Fruit fly (Drosophila melanogaster) whole organism, prepupa: ENCODE results near the gene hry.

ENCODE experiments used
- Blimp-1 ChIP-seq: fragments of 200-800 bp; sonication (Bioruptor generic); optimal IDR thresholded peaks from 3 replicates; lab custom pipeline; 2017; ENCODE audit warnings: missing biosample characterization, missing genetic modification characterization, mild to moderate bottlenecking, moderate library complexity, missing genetic modification reagents
- CG11294 ChIP-seq: fragments of 200-800 bp; sonication (Bioruptor generic); IDR thresholded peaks from 2 replicates; pipeline ENCODE4 v1.3.6; 2022; ENCODE audit warnings: missing biosample characterization, missing genetic modification characterization
- CG11762 ChIP-seq: fragments of 200-800 bp; sonication (Bioruptor generic); optimal IDR thresholded peaks from 3 replicates; lab custom pipeline; 2016; ENCODE audit warnings: missing biosample characterization, missing genetic modification characterization; ENCODE audit not compliant: insufficient read depth
- CG16779 ChIP-seq: fragments of 200-800 bp; sonication (Bioruptor generic); optimal IDR thresholded peaks from 3 replicates; lab custom pipeline; 2017; ENCODE audit warnings: missing biosample characterization, mild to moderate bottlenecking, missing genetic modification characterization
- CG3032 ChIP-seq: fragments of 200-800 bp; optimal IDR thresholded peaks from 2 replicates; lab custom pipeline; 2019; ENCODE audit warnings: missing biosample characterization, mild to moderate bottlenecking, missing genetic modification characterization, moderate library complexity
- CG31627 ChIP-seq: fragments of 200-800 bp; sonication (Bioruptor generic); optimal IDR thresholded peaks from 3 replicates; lab custom pipeline; 2016; ENCODE audit warnings: missing biosample characterization, missing genetic modification characterization
- CG32006 ChIP-seq: fragments of 200-800 bp; sonication (Bioruptor generic); optimal IDR thresholded peaks from 3 replicates; lab custom pipeline; 2017; ENCODE audit warnings: missing biosample characterization, mild to moderate bottlenecking, missing genetic modification characterization
- CG34406 ChIP-seq: fragments of 200-800 bp; sonication (Bioruptor generic); optimal IDR thresholded peaks from 3 replicates; lab custom pipeline; 2016; ENCODE audit warnings: missing biosample characterization, missing genetic modification characterization
- CG3919 ChIP-seq: fragments of 200-800 bp; sonication (Bioruptor generic); optimal IDR thresholded peaks from 3 replicates; lab custom pipeline; 2016; ENCODE audit warnings: missing biosample characterization, missing genetic modification characterization
- CG4318 ChIP-seq: fragments of 200-800 bp; sonication (Bioruptor generic); optimal IDR thresholded peaks from 3 replicates; lab custom pipeline; 2017; ENCODE audit warnings: missing biosample characterization, mild to moderate bottlenecking, missing genetic modification characterization
- CG6163 ChIP-seq: fragments of 200-800 bp; sonication (Bioruptor generic); IDR thresholded peaks from 3 replicates; pipeline ENCODE4 v1.3.6; 2022; ENCODE audit warnings: missing biosample characterization, missing genetic modification characterization
- CG6276 ChIP-seq: fragments of 200-800 bp; sonication (Bioruptor generic); optimal IDR thresholded peaks from 2 replicates; lab custom pipeline; 2017; ENCODE audit warnings: missing biosample characterization, mild to moderate bottlenecking, missing genetic modification characterization
- CG6792 ChIP-seq: fragments of 200-800 bp; sonication (Bioruptor generic); optimal IDR thresholded peaks from 3 replicates; lab custom pipeline; 2016; ENCODE audit warnings: missing biosample characterization, missing genetic modification characterization
- CG6808 ChIP-seq: fragments of 200-800 bp; sonication (Bioruptor generic); optimal IDR thresholded peaks from 3 replicates; lab custom pipeline; 2017; ENCODE audit warnings: missing biosample characterization, missing genetic modification characterization, mild to moderate bottlenecking, moderate library complexity, missing genetic modification reagents
- CG6854 ChIP-seq: fragments of 200-800 bp; sonication (Bioruptor generic); optimal IDR thresholded peaks from 2 replicates; lab custom pipeline; 2017; ENCODE audit warnings: missing biosample characterization, mild to moderate bottlenecking, missing genetic modification characterization
- CG7368 ChIP-seq: fragments of 200-800 bp; sonication (Bioruptor generic); optimal IDR thresholded peaks from 3 replicates; lab custom pipeline; 2016; ENCODE audit warnings: missing biosample characterization, missing genetic modification characterization
- CG8119 ChIP-seq: fragments of 200-800 bp; sonication (Bioruptor generic); IDR thresholded peaks from 3 replicates; pipeline ENCODE4 v1.3.6; 2022; ENCODE audit warnings: missing biosample characterization, missing genetic modification characterization
- CG8632 ChIP-seq: fragments of 200-800 bp; sonication (Bioruptor generic); optimal IDR thresholded peaks from 3 replicates; lab custom pipeline; 2016; ENCODE audit warnings: missing biosample characterization, missing genetic modification characterization
- Eip75B ChIP-seq: fragments of 200-800 bp; sonication (Bioruptor generic); optimal IDR thresholded peaks from 3 replicates; lab custom pipeline; 2016; ENCODE audit warnings: missing biosample characterization, missing genetic modification characterization
- Eip78C ChIP-seq: fragments of 200-800 bp; sonication (Bioruptor generic); peaks from one replicate; lab custom pipeline; 2016; ENCODE audit warnings: missing biosample characterization, missing genetic modification characterization
- Eip93F ChIP-seq: fragments of 200-800 bp; sonication (Bioruptor generic); optimal IDR thresholded peaks from 2 replicates; lab custom pipeline; 2016; ENCODE audit warnings: missing biosample characterization, mild to moderate bottlenecking, missing genetic modification characterization
- Ets21C ChIP-seq: fragments of 200-800 bp; sonication (Bioruptor generic); optimal IDR thresholded peaks from 3 replicates; lab custom pipeline; 2016; ENCODE audit warnings: missing biosample characterization, missing genetic modification characterization
- Ets96B ChIP-seq: fragments of 200-800 bp; optimal IDR thresholded peaks from 2 replicates; lab custom pipeline; 2019; ENCODE audit warnings: missing biosample characterization, mild to moderate bottlenecking, missing genetic modification characterization, moderate library complexity
- Gug ChIP-seq: fragments of 200-800 bp; sonication (Bioruptor generic); IDR thresholded peaks from 2 replicates; pipeline ENCODE4 v1.3.6; 2022; ENCODE audit warnings: missing biosample characterization, missing genetic modification characterization
- Hr38 ChIP-seq: sonication (Bioruptor generic); optimal IDR thresholded peaks from 2 replicates; lab custom pipeline; 2016; ENCODE audit warnings: missing biosample characterization, missing genetic modification characterization
- Hr4 ChIP-seq: fragments of 200-800 bp; sonication (Bioruptor generic); optimal IDR thresholded peaks from 3 replicates; lab custom pipeline; 2016; ENCODE audit warnings: missing biosample characterization, missing genetic modification characterization
- Lpt ChIP-seq: fragments of 200-800 bp; sonication (Bioruptor generic); optimal IDR thresholded peaks from 3 replicates; lab custom pipeline; 2016; ENCODE audit warnings: missing biosample characterization, missing genetic modification characterization
- Met ChIP-seq: fragments of 200-800 bp; sonication (Bioruptor generic); optimal IDR thresholded peaks from 3 replicates; lab custom pipeline; 2016; ENCODE audit warnings: missing biosample characterization, missing genetic modification characterization
- OdsH ChIP-seq: fragments of 200-800 bp; sonication (Bioruptor generic); optimal IDR thresholded peaks from 3 replicates; lab custom pipeline; 2016; ENCODE audit warnings: missing biosample characterization, missing genetic modification characterization
- Smox ChIP-seq: fragments of 200-800 bp; sonication (Bioruptor generic); optimal IDR thresholded peaks from 3 replicates; lab custom pipeline; 2016; ENCODE audit warnings: missing biosample characterization, missing genetic modification characterization
- Sox102F ChIP-seq: fragments of 200-800 bp; sonication (Bioruptor generic); optimal IDR thresholded peaks from 2 replicates; lab custom pipeline; 2016; ENCODE audit warnings: missing biosample characterization, mild to moderate bottlenecking, missing genetic modification characterization
- Sox14 ChIP-seq: fragments of 200-800 bp; sonication (Bioruptor generic); optimal IDR thresholded peaks from 3 replicates; lab custom pipeline; 2016; ENCODE audit warnings: missing biosample characterization, missing genetic modification characterization
- Sox15 ChIP-seq: fragments of 200-800 bp; sonication (Bioruptor generic); optimal IDR thresholded peaks from 3 replicates; lab custom pipeline; 2016; ENCODE audit warnings: missing biosample characterization, missing genetic modification characterization
- achi ChIP-seq: fragments of 200-800 bp; sonication (Bioruptor generic); optimal IDR thresholded peaks from 3 replicates; lab custom pipeline; 2016; ENCODE audit warnings: missing biosample characterization, missing genetic modification characterization
- cyc ChIP-seq: fragments of 200-800 bp; sonication (Bioruptor generic); optimal IDR thresholded peaks from 3 replicates; lab custom pipeline; 2016; ENCODE audit warnings: missing biosample characterization, missing genetic modification characterization
- dac ChIP-seq: fragments of 200-800 bp; sonication (Bioruptor generic); optimal IDR thresholded peaks from 2 replicates; lab custom pipeline; 2017; ENCODE audit warnings: missing biosample characterization, mild to moderate bottlenecking, missing genetic modification characterization
- eg ChIP-seq: fragments of 200-800 bp; sonication (Bioruptor generic); IDR thresholded peaks from 3 replicates; pipeline ENCODE4 v1.3.6; 2022; ENCODE audit warnings: missing biosample characterization, missing genetic modification characterization
- fd59A ChIP-seq: fragments of 200-800 bp; sonication (Bioruptor generic); optimal IDR thresholded peaks from 2 replicates; lab custom pipeline; 2017; ENCODE audit warnings: missing biosample characterization, mild to moderate bottlenecking, missing genetic modification characterization, missing genetic modification reagents
- fd85E ChIP-seq: fragments of 200-800 bp; sonication (Bioruptor generic); optimal IDR thresholded peaks from 3 replicates; lab custom pipeline; 2016; ENCODE audit warnings: missing biosample characterization, missing genetic modification characterization
- fkh ChIP-seq: fragments of 200-800 bp; sonication (Bioruptor generic); optimal IDR thresholded peaks from 3 replicates; lab custom pipeline; 2017; ENCODE audit warnings: missing biosample characterization, mild to moderate bottlenecking, missing genetic modification characterization, moderate library complexity
- lz ChIP-seq: fragments of 200-800 bp; sonication (Bioruptor generic); optimal IDR thresholded peaks from 3 replicates; lab custom pipeline; 2016; ENCODE audit warnings: missing biosample characterization, missing genetic modification characterization
- net ChIP-seq: fragments of 200-800 bp; sonication (Bioruptor generic); optimal IDR thresholded peaks from 3 replicates; lab custom pipeline; 2016; ENCODE audit warnings: missing biosample characterization, missing genetic modification characterization
- pdm3 ChIP-seq: fragments of 200-800 bp; sonication (Bioruptor generic); optimal IDR thresholded peaks from 3 replicates; lab custom pipeline; 2016; ENCODE audit warnings: missing biosample characterization, missing genetic modification characterization
- salr ChIP-seq, 2 experiments: fragments of 200-800 bp; sonication (Bioruptor generic); optimal IDR thresholded peaks; 3 replicates each; lab custom pipeline; 2016 to 2018; ENCODE audit warnings: missing biosample characterization in 2 of 2, missing genetic modification characterization in 2 of 2, mild to moderate bottlenecking in 1 of 2
- ss ChIP-seq, 2 experiments: fragments of 200-800 bp; sonication (Bioruptor generic); optimal IDR thresholded peaks; 2 replicates in 1 of 2; 3 replicates in 1 of 2; lab custom pipeline; 2017 to 2018; ENCODE audit warnings: mild to moderate bottlenecking in 2 of 2, missing biosample characterization in 2 of 2, missing genetic modification characterization in 2 of 2, moderate library complexity in 1 of 2
- svp ChIP-seq: fragments of 200-800 bp; sonication (Bioruptor generic); peaks from one replicate; lab custom pipeline; 2016; ENCODE audit warnings: missing biosample characterization, missing genetic modification characterization
- vri ChIP-seq: fragments of 200-800 bp; sonication (Bioruptor generic); optimal IDR thresholded peaks from 3 replicates; lab custom pipeline; 2016; ENCODE audit warnings: missing biosample characterization, mild to moderate bottlenecking, missing genetic modification characterization

hry gene

dm6 chr3L:8712913-8713312 lies 37.4 kb downstream of the hry start (continued):
- TF ChIP-seq Ets21C (GFP tag; lab: Kevin White, UChicago), result no peak
- no peak for TF ChIP-seq Sox14 (GFP tag; lab: Kevin White, UChicago)
- TF ChIP-seq cyc (GFP tag; lab: Kevin White, UChicago), result no peak
- no peak for TF ChIP-seq CG7368 (GFP tag; lab: Kevin White, UChicago)
- no peak for TF ChIP-seq CG6276 (GFP tag; lab: Kevin White, UChicago)
- no peak for TF ChIP-seq Eip93F (GFP tag; lab: Kevin White, UChicago)
- TF ChIP-seq Sox15, result no peak
- TF ChIP-seq Hr4 (GFP tag; lab: Kevin White, UChicago), result no peak
- no peak for TF ChIP-seq Lpt (GFP tag; lab: Kevin White, UChicago)
- TF ChIP-seq CG11294, result no peak
- TF ChIP-seq CG3032 (tag; lab: Kevin White, UChicago), result peak; percentile 26
- TF ChIP-seq fkh (GFP tag; lab: Kevin White, UChicago), result no peak
- TF ChIP-seq dac (GFP tag; lab: Kevin White, UChicago), result no peak
- no peak for TF ChIP-seq pdm3 (GFP tag; lab: Kevin White, UChicago)
- TF ChIP-seq Smox (GFP tag; lab: Kevin White, UChicago), result no peak
- 0 out of 3 replicates have a peak, but pooled peaks have one; percentile 31 for TF ChIP-seq CG8119 (GFP tag; lab: Robert Waterston, UW)
- 0 out of 3 replicates have a peak, but pooled peaks have one; percentile 19 for TF ChIP-seq CG6163
- no peak for TF ChIP-seq salr (GFP tag; optimal IDR thresholded peaks at IDR 0.05; lab: Kevin White, UChicago)
- no peak for TF ChIP-seq CG16779 (tag; lab: Kevin White, UChicago)
- no peak for TF ChIP-seq Eip75B (GFP tag; lab: Kevin White, UChicago)
- TF ChIP-seq Gug (GFP tag; lab: Robert Waterston, UW), result no peak
- peak; percentile 10 for TF ChIP-seq CG8632
- no peak for TF ChIP-seq fd85E (GFP tag; lab: Kevin White, UChicago)
- TF ChIP-seq ss (GFP tag; optimal IDR thresholded peaks at IDR 0.05; lab: Kevin White, UChicago), result no peak
- TF ChIP-seq OdsH (GFP tag; lab: Kevin White, UChicago), result no peak
- TF ChIP-seq net, result no peak
- TF ChIP-seq Met (GFP tag; lab: Kevin White, UChicago), result no peak
- TF ChIP-seq vri (GFP tag; lab: Kevin White, UChicago), result no peak
- TF ChIP-seq CG34406 (GFP tag; lab: Kevin White, UChicago), result peak; percentile 35
- TF ChIP-seq svp (GFP tag; lab: Kevin White, UChicago), result no peak
- peak; percentile 30 for TF ChIP-seq Blimp-1 (GFP tag; lab: Kevin White, UChicago)
- TF ChIP-seq eg, result no peak
- TF ChIP-seq achi (GFP tag; lab: Kevin White, UChicago), result peak; percentile 13
- peak; percentile 9 for TF ChIP-seq CG6792 (GFP tag; lab: Kevin White, UChicago)
- TF ChIP-seq CG32006 (GFP tag; lab: Kevin White, UChicago), result peak; percentile 33
- no peak for TF ChIP-seq fd59A (GFP tag; lab: Kevin White, UChicago)
- TF ChIP-seq lz (GFP tag; lab: Kevin White, UChicago), result no peak
- peak; percentile 43 for TF ChIP-seq Eip78C
- no peak for TF ChIP-seq CG31627 (GFP tag; lab: Kevin White, UChicago)

DNA sequence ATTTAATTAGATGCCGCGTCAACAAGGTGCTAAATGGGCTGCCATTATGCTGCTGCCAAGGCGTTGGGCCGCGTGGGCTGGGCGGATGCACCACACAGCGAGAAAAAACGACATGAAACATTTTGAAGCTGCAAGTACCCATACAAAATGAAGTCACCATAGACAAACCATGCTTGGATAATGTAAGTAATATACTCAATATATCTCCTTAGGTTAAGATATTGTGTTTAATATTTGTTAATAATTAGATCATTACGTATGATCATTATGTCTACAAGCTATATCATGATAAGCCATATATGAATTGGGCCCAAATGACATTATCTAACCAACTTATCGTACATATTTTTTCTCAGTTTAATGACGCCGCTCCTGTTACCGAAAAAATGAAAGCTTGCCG lies 40.5 kb downstream of the hry start:
- TF ChIP-seq CG8119 (GFP tag; lab: Robert Waterston, UW), result no peak
- TF ChIP-seq Smox (GFP tag; lab: Kevin White, UChicago), result peak; percentile 68
- peak; percentile 52 for TF ChIP-seq cyc (GFP tag; lab: Kevin White, UChicago)
- peak; percentile 61 for TF ChIP-seq Sox102F
- peak; percentile 29 for TF ChIP-seq CG6808 (GFP tag; lab: Kevin White, UChicago)
- peak; percentile 47 for TF ChIP-seq CG31627 (GFP tag; lab: Kevin White, UChicago)
- TF ChIP-seq Hr38 (GFP tag; lab: Kevin White, UChicago), result no peak
- TF ChIP-seq CG4318 (GFP tag; lab: Kevin White, UChicago), result peak; percentile 25
- no peak for TF ChIP-seq Sox15
- TF ChIP-seq CG3919, result peak; percentile 44
- TF ChIP-seq vri (GFP tag; lab: Kevin White, UChicago), result peak; percentile 19
- peak; percentile 83 for TF ChIP-seq Eip78C
- TF ChIP-seq CG32006 (GFP tag; lab: Kevin White, UChicago), result peak; percentile 66
- peak; percentile 9 for TF ChIP-seq CG6276 (GFP tag; lab: Kevin White, UChicago)
- TF ChIP-seq CG8632, result peak; percentile 14
- TF ChIP-seq Eip75B (GFP tag; lab: Kevin White, UChicago), result peak; percentile 37
- no peak for TF ChIP-seq salr (GFP tag; optimal IDR thresholded peaks at IDR 0.05; lab: Kevin White, UChicago)
- TF ChIP-seq CG11762, result no peak
- peak; percentile 24 for TF ChIP-seq achi (GFP tag; lab: Kevin White, UChicago)
- no peak for TF ChIP-seq CG6854 (GFP tag; lab: Kevin White, UChicago)
- peak; percentile 34 for TF ChIP-seq Ets21C (GFP tag; lab: Kevin White, UChicago)
- no peak for TF ChIP-seq ss (GFP tag; optimal IDR thresholded peaks at IDR 0.05; lab: Kevin White, UChicago)
- TF ChIP-seq CG16779 (tag; lab: Kevin White, UChicago), result no peak
- TF ChIP-seq eg, result no peak
- peak; percentile 33 for TF ChIP-seq CG34406 (GFP tag; lab: Kevin White, UChicago)
- TF ChIP-seq Lpt (GFP tag; lab: Kevin White, UChicago), result no peak
- peak; percentile 50 for TF ChIP-seq Hr4 (GFP tag; lab: Kevin White, UChicago)
- no peak for TF ChIP-seq fd85E (GFP tag; lab: Kevin White, UChicago)
- TF ChIP-seq Ets96B (tag; lab: Kevin White, UChicago), result peak; percentile 7
- TF ChIP-seq pdm3 (GFP tag; lab: Kevin White, UChicago), result peak; percentile 25
- TF ChIP-seq Sox14 (GFP tag; lab: Kevin White, UChicago), result peak; percentile 43
